Fruit fly (Drosophila melanogaster) whole organism, adult: ENCODE measurements around the gene CG15412.
A peak's percentile ranks its signal among the peaks of the same experiment; 100 is the strongest.
"Not testable (repeated sequence)": the region's sequence is repeated elsewhere in the genome, so short reads cannot be mapped to it uniquely, and the experiment has no call there.

Experiments used
- CG11617 ChIP-seq: fragments of 200-800 bp; sonication (Bioruptor generic); optimal IDR thresholded peaks from 2 replicates; lab custom pipeline; 2017; ENCODE audit warnings: mild to moderate bottlenecking, missing biosample characterization, missing genetic modification reagents, missing genetic modification characterization
- CG12768 ChIP-seq: fragments of 200-800 bp; sonication (Bioruptor generic); optimal IDR thresholded peaks from 2 replicates; lab custom pipeline; 2017; ENCODE audit warnings: missing biosample characterization, missing genetic modification characterization, mild to moderate bottlenecking, moderate library complexity, missing genetic modification reagents
- CG14711 ChIP-seq: fragments of 200-800 bp; sonication (Bioruptor generic); optimal IDR thresholded peaks from 2 replicates; lab custom pipeline; 2018; ENCODE audit warnings: missing biosample characterization, mild to moderate bottlenecking, missing genetic modification characterization, moderate library complexity
- CG1620 ChIP-seq: fragments of 200-800 bp; sonication (Bioruptor generic); optimal IDR thresholded peaks from 2 replicates; lab custom pipeline; 2016; ENCODE audit warnings: missing biosample characterization, missing genetic modification characterization
- CG33017 ChIP-seq: fragments of 200-800 bp; sonication (Bioruptor generic); optimal IDR thresholded peaks from 2 replicates; lab custom pipeline; 2018; ENCODE audit warnings: missing biosample characterization, mild to moderate bottlenecking, missing genetic modification characterization, moderate library complexity
- CG5204 ChIP-seq: fragments of 200-800 bp; sonication (Bioruptor generic); optimal IDR thresholded peaks from 2 replicates; lab custom pipeline; 2016; ENCODE audit warnings: missing biosample characterization, missing genetic modification characterization
- CG7045 ChIP-seq: fragments of 200-800 bp; sonication (Bioruptor generic); optimal IDR thresholded peaks from 2 replicates; lab custom pipeline; 2017; ENCODE audit warnings: missing biosample characterization, mild to moderate bottlenecking, missing genetic modification characterization
- CG7101 ChIP-seq: fragments of 200-800 bp; sonication (Bioruptor generic); optimal IDR thresholded peaks from 2 replicates; lab custom pipeline; 2018; ENCODE audit warnings: missing biosample characterization, mild to moderate bottlenecking, missing genetic modification characterization, moderate library complexity
- Clk ChIP-seq: fragments of 200-800 bp; sonication (Bioruptor generic); optimal IDR thresholded peaks from 2 replicates; lab custom pipeline; 2017; ENCODE audit warnings: missing biosample characterization, missing genetic modification characterization
- Crg-1 ChIP-seq: fragments of 200-800 bp; sonication (Bioruptor generic); optimal IDR thresholded peaks from 2 replicates; lab custom pipeline; 2016; ENCODE audit warnings: missing biosample characterization, missing genetic modification characterization
- Hr96 ChIP-seq: fragments of 200-800 bp; sonication (Bioruptor generic); optimal IDR thresholded peaks from 2 replicates; lab custom pipeline; 2016; ENCODE audit warnings: missing biosample characterization, missing genetic modification characterization
- Mnt ChIP-seq: fragments of 200-800 bp; sonication (Bioruptor generic); optimal IDR thresholded peaks from 2 replicates; lab custom pipeline; 2016; ENCODE audit warnings: missing biosample characterization, mild to moderate bottlenecking, missing genetic modification characterization
- bab1 ChIP-seq: fragments of 200-800 bp; sonication (Bioruptor generic); optimal IDR thresholded peaks from 3 replicates; lab custom pipeline; 2019; ENCODE audit warnings: missing biosample characterization, mild to moderate bottlenecking, missing genetic modification characterization, moderate library complexity
- cic ChIP-seq: fragments of 200-800 bp; sonication (Bioruptor generic); optimal IDR thresholded peaks from 2 replicates; lab custom pipeline; 2017; ENCODE audit warnings: missing biosample characterization, mild to moderate bottlenecking, missing genetic modification characterization, moderate library complexity
- cnc ChIP-seq, 2 experiments: fragments of >200 bp; optimal IDR thresholded peaks; 2 replicates each; lab custom pipeline; 2017
- kay ChIP-seq: fragments of 200-800 bp; sonication (Bioruptor generic); peaks from one replicate; lab custom pipeline; 2016; ENCODE audit warnings: missing biosample characterization, missing genetic modification characterization, borderline replicate concordance
- ovo ChIP-seq: fragments of 200-800 bp; sonication (Bioruptor generic); optimal IDR thresholded peaks from 2 replicates; lab custom pipeline; 2016; ENCODE audit warnings: missing biosample characterization, missing genetic modification characterization
- pad ChIP-seq: fragments of 200-800 bp; sonication (Bioruptor generic); optimal IDR thresholded peaks from 3 replicates; lab custom pipeline; 2017; ENCODE audit warnings: missing biosample characterization, missing genetic modification characterization, mild to moderate bottlenecking, moderate library complexity, missing genetic modification reagents
- tj ChIP-seq: fragments of 200-800 bp; sonication (Bioruptor generic); optimal IDR thresholded peaks from 3 replicates; lab custom pipeline; 2017; ENCODE audit warnings: missing biosample characterization, mild to moderate bottlenecking, missing genetic modification characterization, moderate library complexity
- toe ChIP-seq: fragments of 200-800 bp; sonication (Bioruptor generic); optimal IDR thresholded peaks from 2 replicates; lab custom pipeline; 2016; ENCODE audit warnings: missing biosample characterization, missing genetic modification characterization

CG15412 gene

dm6 chr2L:3388396-3388795, 12.9 kb upstream of the CG15412 start, which contains the start of gene CG42460:
CG42460 (minus strand) TSS chr2L:3388496.
- not testable (repeated sequence) for TF ChIP-seq tj; Crg-1 (GFP tag; lab: Kevin White, UChicago); CG33017 (tag; lab: Kevin White, UChicago)

dm6 chr2L:3387643-3388042, 12.1 kb upstream of the CG15412 start, which contains the start of gene Sfp23F:
Sfp23F (minus strand) TSS chr2L:3387743.
- TF ChIP-seq cnc (optimal IDR thresholded peaks at IDR 0.05; lab: Kevin White, UChicago) (no peak), pad (GFP tag; lab: Kevin White, UChicago) (no peak), CG12768 (no peak), Mnt (GFP tag; lab: Kevin White, UChicago) (no peak), Hr96 (no peak), CG33017 (tag; lab: Kevin White, UChicago) (no peak), CG11617 (GFP tag; lab: Kevin White, UChicago) (no peak), bab1 (GFP tag; lab: Kevin White, UChicago) (no peak), ovo (GFP tag; lab: Kevin White, UChicago) (no peak), CG7101 (no peak), tj (no peak), cic (GFP tag; lab: Kevin White, UChicago) (no peak)

dm6 chr2L:3376684-3377086, 1.2 kb upstream of the CG15412 start, which contains the start of the genes CG9662 and Ptpa:
CG9662 (minus strand) TSS chr2L:3376737.
Ptpa (plus strand) TSS chr2L:3377002.
- TF ChIP-seq cic (GFP tag; lab: Kevin White, UChicago) (no peak), Clk (GFP tag; lab: Kevin White, UChicago) (peak; percentile 33), Mnt (GFP tag; lab: Kevin White, UChicago) (peak; percentile 15), cnc (optimal IDR thresholded peaks at IDR 0.05; lab: Kevin White, UChicago) (no peak), Hr96 (peak; percentile 80), CG1620 (peak; percentile 82), CG12768 (no peak), CG7045 (GFP tag; lab: Kevin White, UChicago) (peak; percentile 46), CG11617 (GFP tag; lab: Kevin White, UChicago) (peak; percentile 26), kay (peak; percentile 30), CG33017 (tag; lab: Kevin White, UChicago) (peak; percentile 21), tj (peak; percentile 73), bab1 (GFP tag; lab: Kevin White, UChicago) (peak; percentile 47), ovo (GFP tag; lab: Kevin White, UChicago) (no peak), CG7101 (peak; percentile 61), Crg-1 (GFP tag; lab: Kevin White, UChicago) (no peak), pad (GFP tag; lab: Kevin White, UChicago) (peak; percentile 36), CG14711 (peak; percentile 56), toe (GFP tag; lab: Kevin White, UChicago) (peak; percentile 85), CG5204 (GFP tag; lab: Kevin White, UChicago) (no peak)

dm6 chr2L:3373242-3373641, 2.3 kb downstream of the CG15412 start, which contains the start of gene GramD1B:
GramD1B (minus strand) TSS chr2L:3373372.
- TF ChIP-seq CG11617 (GFP tag; lab: Kevin White, UChicago) (no peak), cic (GFP tag; lab: Kevin White, UChicago) (no peak), CG1620 (peak; percentile 26), bab1 (GFP tag; lab: Kevin White, UChicago) (peak; percentile 51), Mnt (GFP tag; lab: Kevin White, UChicago) (peak; percentile 34), ovo (GFP tag; lab: Kevin White, UChicago) (peak; percentile 17), tj (no peak), Crg-1 (GFP tag; lab: Kevin White, UChicago) (peak; percentile 54), CG7101 (peak; percentile 57), Clk (GFP tag; lab: Kevin White, UChicago) (no peak), Hr96 (no peak), CG7045 (GFP tag; lab: Kevin White, UChicago) (no peak), toe (GFP tag; lab: Kevin White, UChicago) (no peak), CG12768 (peak; percentile 23), CG14711 (peak; percentile 50), cnc (optimal IDR thresholded peaks at IDR 0.05; lab: Kevin White, UChicago) (no peak), pad (GFP tag; lab: Kevin White, UChicago) (peak; percentile 43), kay (peak; percentile 57), CG5204 (GFP tag; lab: Kevin White, UChicago) (no peak), CG33017 (tag; lab: Kevin White, UChicago) (no peak)

dm6 chr2L:3372483-3372929, 3.0 kb downstream of the CG15412 start:
- no peak for TF ChIP-seq CG7045 (GFP tag; lab: Kevin White, UChicago)
- TF ChIP-seq CG12768 = no peak
- TF ChIP-seq CG1620 = peak; percentile 35
- TF ChIP-seq cnc (optimal IDR thresholded peaks at IDR 0.05; lab: Kevin White, UChicago) = no peak
- no peak for TF ChIP-seq cic (GFP tag; lab: Kevin White, UChicago)
- peak; percentile 23 for TF ChIP-seq CG11617 (GFP tag; lab: Kevin White, UChicago)
- peak; percentile 1 for TF ChIP-seq tj
- TF ChIP-seq bab1 (GFP tag; lab: Kevin White, UChicago) = peak; percentile 18
- TF ChIP-seq CG7101 = peak; percentile 37
- no peak for TF ChIP-seq kay
- TF ChIP-seq CG33017 (tag; lab: Kevin White, UChicago) = no peak
- TF ChIP-seq Clk (GFP tag; lab: Kevin White, UChicago) = peak; percentile 2
- peak; percentile 13 for TF ChIP-seq CG14711
- TF ChIP-seq ovo (GFP tag; lab: Kevin White, UChicago) = no peak
- TF ChIP-seq Mnt (GFP tag; lab: Kevin White, UChicago) = no peak
- TF ChIP-seq Crg-1 (GFP tag; lab: Kevin White, UChicago) = no peak
- no peak for TF ChIP-seq pad (GFP tag; lab: Kevin White, UChicago)
- no peak for TF ChIP-seq toe (GFP tag; lab: Kevin White, UChicago)
- no peak for TF ChIP-seq CG5204 (GFP tag; lab: Kevin White, UChicago)
